Fruit fly (Drosophila melanogaster) whole organism, embryonic: ENCODE results near the gene aos.
A peak's percentile ranks its signal among the peaks of the same experiment; 100 is the strongest.

Source experiments
- Atf6 ChIP-seq: fragments of 200-800 bp; sonication (Bioruptor generic); IDR thresholded peaks from 2 replicates; pipeline ENCODE4 v1.3.6; 2022; ENCODE audit warnings: missing biosample characterization, missing genetic modification characterization
- BEAF-32 ChIP-seq: fragments of 200-800 bp; sonication (Bioruptor generic); optimal IDR thresholded peaks from 3 replicates; lab custom pipeline; 2017; ENCODE audit warnings: missing biosample characterization, missing genetic modification characterization, mild to moderate bottlenecking, moderate library complexity, missing genetic modification reagents
- BtbVII ChIP-seq: fragments of 200-800 bp; sonication (Bioruptor generic); optimal IDR thresholded peaks from 3 replicates; lab custom pipeline; 2017; ENCODE audit warnings: missing biosample characterization, mild to moderate bottlenecking, missing genetic modification characterization
- CG10321 ChIP-seq: fragments of 200-800 bp; sonication (Bioruptor generic); IDR thresholded peaks from 2 replicates; pipeline ENCODE4 v1.3.6; 2022; ENCODE audit warnings: missing biosample characterization, missing genetic modification characterization
- CG12659 ChIP-seq: fragments of 200-800 bp; sonication (Bioruptor generic); optimal IDR thresholded peaks from 3 replicates; lab custom pipeline; 2017; ENCODE audit warnings: mild to moderate bottlenecking, missing biosample characterization, missing genetic modification reagents, missing genetic modification characterization
- CG15479 ChIP-seq: fragments of 200-800 bp; sonication (Bioruptor generic); optimal IDR thresholded peaks from 3 replicates; lab custom pipeline; 2019; ENCODE audit warnings: missing biosample characterization, mild to moderate bottlenecking, missing genetic modification characterization, moderate library complexity
- CG16813 ChIP-seq: fragments of 200-800 bp; sonication (Bioruptor generic); IDR thresholded peaks from 3 replicates; pipeline ENCODE4 v1.3.6; 2022; ENCODE audit warnings: missing biosample characterization, missing genetic modification characterization; ENCODE audit not compliant: partially characterized antibody
- CG18262 ChIP-seq: fragments of 200-800 bp; optimal IDR thresholded peaks from 3 replicates; lab custom pipeline; 2019; ENCODE audit warnings: missing biosample characterization, mild to moderate bottlenecking, missing genetic modification characterization, moderate library complexity
- CG18619 ChIP-seq: fragments of 200-800 bp; sonication (Bioruptor generic); optimal IDR thresholded peaks from 3 replicates; lab custom pipeline; 2017; ENCODE audit warnings: missing biosample characterization, mild to moderate bottlenecking, missing genetic modification characterization
- CG2199 ChIP-seq: fragments of 200-800 bp; sonication (Bioruptor generic); IDR thresholded peaks from 3 replicates; pipeline ENCODE4 v1.3.6; 2022; ENCODE audit warnings: missing biosample characterization, missing genetic modification characterization
- CG31365 ChIP-seq: fragments of 200-800 bp; sonication (Bioruptor generic); optimal IDR thresholded peaks from 2 replicates; lab custom pipeline; 2018; ENCODE audit warnings: missing biosample characterization, mild to moderate bottlenecking, missing genetic modification characterization
- CG32767 ChIP-seq: fragments of 200-800 bp; sonication (Bioruptor generic); IDR thresholded peaks from 2 replicates; pipeline ENCODE4 v1.3.6; 2022; ENCODE audit warnings: missing biosample characterization, missing genetic modification characterization
- CG34422 ChIP-seq: fragments of 200-800 bp; sonication (Bioruptor generic); IDR thresholded peaks from 3 replicates; pipeline ENCODE4 v1.3.6; 2022; ENCODE audit warnings: missing biosample characterization, missing genetic modification characterization
- CG4424 ChIP-seq: fragments of 200-800 bp; sonication (Bioruptor generic); optimal IDR thresholded peaks from 3 replicates; lab custom pipeline; 2016; ENCODE audit warnings: missing biosample characterization, missing genetic modification characterization
- CG6854 ChIP-seq: fragments of 200-800 bp; sonication (Bioruptor generic); optimal IDR thresholded peaks from 3 replicates; lab custom pipeline; 2017; ENCODE audit warnings: missing biosample characterization, mild to moderate bottlenecking, missing genetic modification characterization
- CG7987 ChIP-seq: fragments of 200-800 bp; sonication (Bioruptor generic); optimal IDR thresholded peaks from 2 replicates; lab custom pipeline; 2018; ENCODE audit warnings: missing biosample characterization, mild to moderate bottlenecking, missing genetic modification characterization, moderate library complexity
- CG9727 ChIP-seq: fragments of 200-800 bp; sonication (Bioruptor generic); optimal IDR thresholded peaks from 3 replicates; lab custom pipeline; 2017; ENCODE audit warnings: missing biosample characterization, mild to moderate bottlenecking, missing genetic modification characterization
- D19B ChIP-seq: fragments of 200-800 bp; sonication (Bioruptor generic); optimal IDR thresholded peaks from 2 replicates; lab custom pipeline; 2017; ENCODE audit warnings: missing biosample characterization, mild to moderate bottlenecking, missing genetic modification characterization
- Deaf1 ChIP-seq: fragments of 200-800 bp; optimal IDR thresholded peaks from 3 replicates; lab custom pipeline; 2019; ENCODE audit warnings: missing biosample characterization, mild to moderate bottlenecking, missing genetic modification characterization, moderate library complexity
- Ets97D ChIP-seq: fragments of 200-800 bp; sonication (Bioruptor generic); optimal IDR thresholded peaks from 3 replicates; lab custom pipeline; 2016; ENCODE audit warnings: missing biosample characterization, missing genetic modification characterization
- Fer2 ChIP-seq: fragments of 200-800 bp; sonication (Bioruptor generic); optimal IDR thresholded peaks from 2 replicates; lab custom pipeline; 2018; ENCODE audit warnings: missing biosample characterization, mild to moderate bottlenecking, missing genetic modification characterization, moderate library complexity
- Fer3 ChIP-seq: fragments of 200-800 bp; sonication (Bioruptor generic); optimal IDR thresholded peaks from 2 replicates; lab custom pipeline; 2018; ENCODE audit warnings: missing biosample characterization, mild to moderate bottlenecking, missing genetic modification characterization, moderate library complexity
- HLH3B ChIP-seq: fragments of 200-800 bp; sonication (Bioruptor generic); IDR thresholded peaks from 2 replicates; pipeline ENCODE4 v1.3.6; 2022; ENCODE audit warnings: missing biosample characterization, missing genetic modification characterization
- Hsf ChIP-seq: fragments of 200-800 bp; sonication (Bioruptor generic); optimal IDR thresholded peaks from 3 replicates; lab custom pipeline; 2016; ENCODE audit warnings: missing biosample characterization, missing genetic modification characterization
- Lim3 ChIP-seq: fragments of 200-800 bp; sonication (Bioruptor generic); IDR thresholded peaks from 2 replicates; pipeline ENCODE4 v1.3.6; 2022; ENCODE audit warnings: missing biosample characterization, missing genetic modification characterization
- MESR4 ChIP-seq: fragments of 200-800 bp; sonication (Bioruptor generic); optimal IDR thresholded peaks from 2 replicates; lab custom pipeline; 2018; ENCODE audit warnings: missing biosample characterization, mild to moderate bottlenecking, missing genetic modification characterization, moderate library complexity
- MTF-1 ChIP-seq: fragments of 200-800 bp; sonication (Bioruptor generic); optimal IDR thresholded peaks from 2 replicates; lab custom pipeline; 2018; ENCODE audit warnings: missing biosample characterization, mild to moderate bottlenecking, missing genetic modification characterization, borderline replicate concordance
- Max ChIP-seq: fragments of 200-800 bp; sonication (Bioruptor generic); optimal IDR thresholded peaks from 2 replicates; lab custom pipeline; 2016; ENCODE audit warnings: missing biosample characterization, mild to moderate bottlenecking, missing genetic modification characterization
- Rfx ChIP-seq: fragments of 200-800 bp; sonication (Bioruptor generic); IDR thresholded peaks from 2 replicates; pipeline ENCODE4 v1.3.6; 2022; ENCODE audit warnings: missing biosample characterization, missing genetic modification characterization
- Scr ChIP-seq: fragments of 200-800 bp; sonication (Bioruptor generic); IDR thresholded peaks from 2 replicates; pipeline ENCODE4 v1.3.6; 2022; ENCODE audit warnings: missing biosample characterization, missing genetic modification characterization; ENCODE audit not compliant: partially characterized antibody
- Sry-β ChIP-seq: fragments of 200-800 bp; sonication (Bioruptor generic); optimal IDR thresholded peaks from 2 replicates; lab custom pipeline; 2018; ENCODE audit warnings: missing biosample characterization, mild to moderate bottlenecking, missing genetic modification characterization, moderate library complexity
- Vsx1 ChIP-seq: fragments of 200-800 bp; sonication (Bioruptor generic); optimal IDR thresholded peaks from 2 replicates; lab custom pipeline; 2017; ENCODE audit warnings: missing biosample characterization, mild to moderate bottlenecking, missing genetic modification characterization, missing genetic modification reagents
- Xbp1 ChIP-seq: fragments of 200-800 bp; sonication (Bioruptor generic); optimal IDR thresholded peaks from 3 replicates; lab custom pipeline; 2016; ENCODE audit warnings: missing biosample characterization, mild to moderate bottlenecking, missing genetic modification characterization
- aop ChIP-seq: fragments of 200-800 bp; sonication (Bioruptor generic); IDR thresholded peaks from 2 replicates; pipeline ENCODE4 v1.3.6; 2022; ENCODE audit warnings: missing biosample characterization, missing genetic modification characterization
- ara ChIP-seq: fragments of 200-800 bp; sonication (Bioruptor generic); IDR thresholded peaks from 2 replicates; pipeline ENCODE4 v1.3.6; 2022; ENCODE audit warnings: missing biosample characterization, missing genetic modification characterization
- az2 ChIP-seq: fragments of 200-800 bp; sonication (Bioruptor generic); optimal IDR thresholded peaks from 3 replicates; lab custom pipeline; 2016; ENCODE audit warnings: missing biosample characterization, missing genetic modification characterization
- bbx ChIP-seq: fragments of 200-800 bp; sonication (Bioruptor generic); IDR thresholded peaks from 2 replicates; pipeline ENCODE4 v1.3.6; 2022; ENCODE audit warnings: missing biosample characterization, missing genetic modification characterization; ENCODE audit not compliant: partially characterized antibody
- chm ChIP-seq: fragments of 200-800 bp; sonication (Bioruptor generic); IDR thresholded peaks from 2 replicates; pipeline ENCODE4 v1.3.6; 2022; ENCODE audit warnings: missing biosample characterization, missing genetic modification characterization
- dimm ChIP-seq: fragments of 200-800 bp; sonication (Bioruptor generic); IDR thresholded peaks from 2 replicates; pipeline ENCODE4 v1.3.6; 2022; ENCODE audit warnings: missing biosample characterization, missing genetic modification characterization
- eve ChIP-seq, 2 experiments: fragments of >200 bp; optimal IDR thresholded peaks; 2 replicates each; lab custom pipeline; 2017; ENCODE audit warnings: missing biosample characterization in 2 of 2, missing genetic modification characterization in 2 of 2
- h ChIP-seq: fragments of >200 bp; optimal IDR thresholded peaks from 2 replicates; lab custom pipeline; 2017
- ham ChIP-seq: fragments of 200-800 bp; sonication (Bioruptor generic); IDR thresholded peaks from 2 replicates; pipeline ENCODE4 v1.3.6; 2022; ENCODE audit warnings: missing biosample characterization, missing genetic modification characterization
- ind ChIP-seq: fragments of 200-800 bp; sonication (Bioruptor generic); optimal IDR thresholded peaks from 3 replicates; lab custom pipeline; 2016; ENCODE audit warnings: missing biosample characterization, missing genetic modification characterization
- nerfin-1 ChIP-seq: fragments of 200-800 bp; sonication (Bioruptor generic); optimal IDR thresholded peaks from 3 replicates; lab custom pipeline; 2019; ENCODE audit warnings: missing biosample characterization, mild to moderate bottlenecking, missing genetic modification characterization, moderate library complexity
- otp ChIP-seq: fragments of 200-800 bp; sonication (Bioruptor generic); IDR thresholded peaks from 3 replicates; pipeline ENCODE4, ENCODE4 v1.3.6; 2022; ENCODE audit warnings: missing biosample characterization, missing genetic modification characterization
- pnt ChIP-seq: fragments of 200-800 bp; sonication (Bioruptor generic); optimal IDR thresholded peaks from 3 replicates; lab custom pipeline; 2016; ENCODE audit warnings: missing biosample characterization, missing genetic modification characterization
- pzg ChIP-seq: fragments of 200-800 bp; sonication (Bioruptor generic); optimal IDR thresholded peaks from 3 replicates; lab custom pipeline; 2018; ENCODE audit warnings: missing biosample characterization, mild to moderate bottlenecking, missing genetic modification characterization, moderate library complexity
- scrt ChIP-seq: fragments of 200-800 bp; sonication (Bioruptor generic); optimal IDR thresholded peaks from 2 replicates; lab custom pipeline; 2018; ENCODE audit warnings: missing biosample characterization, mild to moderate bottlenecking, missing genetic modification characterization, moderate library complexity
- sima ChIP-seq: fragments of 200-800 bp; sonication (Bioruptor generic); optimal IDR thresholded peaks from 2 replicates; lab custom pipeline; 2016; ENCODE audit warnings: missing biosample characterization, missing genetic modification characterization
- sug ChIP-seq: fragments of 200-800 bp; optimal IDR thresholded peaks from 2 replicates; lab custom pipeline; 2019; ENCODE audit warnings: missing biosample characterization, mild to moderate bottlenecking, missing genetic modification characterization, moderate library complexity
- tin ChIP-seq: fragments of 200-800 bp; sonication (Bioruptor generic); optimal IDR thresholded peaks from 3 replicates; lab custom pipeline; 2016; ENCODE audit warnings: missing biosample characterization, missing genetic modification characterization
- trh ChIP-seq: fragments of 200-800 bp; sonication (Bioruptor generic); optimal IDR thresholded peaks from 2 replicates; lab custom pipeline; 2016; ENCODE audit warnings: missing biosample characterization, missing genetic modification characterization

aos gene

DNA sequence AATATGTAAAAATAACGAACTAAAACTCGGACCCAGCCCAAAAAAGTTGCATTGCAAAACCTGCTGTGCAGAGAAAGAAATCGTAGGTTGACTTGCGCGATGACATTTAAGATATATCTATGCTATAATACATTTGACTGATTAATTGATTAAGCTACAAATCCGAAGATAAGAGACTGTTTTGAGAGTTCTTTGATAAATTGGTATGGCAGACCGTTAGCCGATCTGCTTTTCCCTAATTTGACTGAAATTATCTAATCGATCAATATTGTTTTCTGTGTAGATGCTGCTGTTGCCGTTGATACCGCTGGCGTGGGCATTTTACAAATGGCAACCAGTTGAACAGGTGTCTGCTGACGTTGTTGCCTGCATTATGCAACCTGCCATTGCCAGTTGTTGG is 1.3 kb downstream of the aos start (continued):
- TF ChIP-seq chm (GFP tag; lab: Robert Waterston, UW), result no peak
- TF ChIP-seq aop (GFP tag; lab: Robert Waterston, UW), result no peak
- peak in 1 of 2 experiments; percentile 66 for TF ChIP-seq eve (GFP tag; optimal IDR thresholded peaks at IDR 0.05; lab: Kevin White, UChicago)
- no peak for TF ChIP-seq ind (GFP tag; lab: Kevin White, UChicago)
- no peak for TF ChIP-seq Lim3
- no peak for TF ChIP-seq CG31365 (tag; lab: Kevin White, UChicago)
- peak; percentile 52 for TF ChIP-seq ara (GFP tag; lab: Robert Waterston, UW)
- TF ChIP-seq Hsf (GFP tag; lab: Kevin White, UChicago), result no peak
- no peak for TF ChIP-seq Fer2 (tag; lab: Kevin White, UChicago)
- no peak for TF ChIP-seq MESR4
- TF ChIP-seq Scr (GFP tag; lab: Robert Waterston, UW), result no peak
- TF ChIP-seq h, result no peak
- peak; percentile 13 for TF ChIP-seq pnt
- no peak for TF ChIP-seq CG16813
- TF ChIP-seq CG32767 (GFP tag; lab: Robert Waterston, UW), result no peak
- TF ChIP-seq sima (GFP tag; lab: Kevin White, UChicago), result no peak
- TF ChIP-seq tin, result no peak
- no peak for TF ChIP-seq MTF-1 (GFP tag; lab: Kevin White, UChicago)
- TF ChIP-seq bbx (GFP tag; lab: Robert Waterston, UW), result no peak
- no peak for TF ChIP-seq Ets97D
- TF ChIP-seq CG18619 (GFP tag; lab: Kevin White, UChicago), result no peak
- TF ChIP-seq Fer3 (tag; lab: Kevin White, UChicago), result no peak
- TF ChIP-seq CG7987, result no peak
- TF ChIP-seq Vsx1 (GFP tag; lab: Kevin White, UChicago), result no peak
- TF ChIP-seq CG4424 (GFP tag; lab: Kevin White, UChicago), result peak; percentile 2
- TF ChIP-seq CG18262 (tag; lab: Kevin White, UChicago), result peak; percentile 31
- TF ChIP-seq nerfin-1, result no peak
- no peak for TF ChIP-seq CG12659 (GFP tag; lab: Kevin White, UChicago)
- no peak for TF ChIP-seq trh
- no peak for TF ChIP-seq scrt (GFP tag; lab: Kevin White, UChicago)
- TF ChIP-seq Max (GFP tag; lab: Kevin White, UChicago), result no peak
- TF ChIP-seq CG15479 (GFP tag; lab: Kevin White, UChicago), result no peak
- no peak for TF ChIP-seq ham (GFP tag; lab: Robert Waterston, UW)
- TF ChIP-seq dimm (GFP tag; lab: Robert Waterston, UW), result no peak
- no peak for TF ChIP-seq CG10321 (GFP tag; lab: Robert Waterston, UW)
- no peak for TF ChIP-seq CG9727
- no peak for TF ChIP-seq pzg (GFP tag; lab: Kevin White, UChicago)
- no peak for TF ChIP-seq otp (GFP tag; lab: Robert Waterston, UW)
- no peak for TF ChIP-seq D19B (GFP tag; lab: Kevin White, UChicago)
- TF ChIP-seq Xbp1 (GFP tag; lab: Kevin White, UChicago), result peak; percentile 5
- TF ChIP-seq Sry-β (GFP tag; lab: Kevin White, UChicago), result no peak
- TF ChIP-seq BtbVII, result no peak
- TF ChIP-seq Atf6, result no peak
- TF ChIP-seq az2 (GFP tag; lab: Kevin White, UChicago), result no peak
- no peak for TF ChIP-seq BEAF-32 (GFP tag; lab: Kevin White, UChicago)
- no peak for TF ChIP-seq Deaf1 (tag; lab: Kevin White, UChicago)
- TF ChIP-seq CG2199 (GFP tag; lab: Robert Waterston, UW), result no peak
- 0 out of 2 replicates have a peak, but pooled peaks have one; percentile 17 for TF ChIP-seq HLH3B (GFP tag; lab: Robert Waterston, UW)
- TF ChIP-seq CG6854 (GFP tag; lab: Kevin White, UChicago), result no peak
- no peak for TF ChIP-seq CG34422 (GFP tag; lab: Robert Waterston, UW)
- no peak for TF ChIP-seq sug (tag; lab: Kevin White, UChicago)
- TF ChIP-seq Rfx, result no peak
